Fruit fly (Drosophila melanogaster): ENCODE results near the gene tok.

dm6 chr3R:24771273-24772231 is 52.1 kb downstream of the tok start, which contains the start of gene CG42331:
- no peak for TF ChIP-seq Sin3A (optimal IDR thresholded peaks at IDR 0.05)
- no peak for TF ChIP-seq psq (optimal IDR thresholded peaks at IDR 0.05)

Measured in Kc167 (cell line).